Fruit fly (Drosophila melanogaster) whole organism, embryonic: Measurements from ENCODE around the gene CG31760.
A peak's percentile ranks its signal among the peaks of the same experiment; 100 is the strongest.

Source experiments
- ATbp ChIP-seq: fragments of 200-800 bp; sonication (Bioruptor generic); optimal IDR thresholded peaks from 2 replicates; lab custom pipeline; 2017; ENCODE audit warnings: missing biosample characterization, mild to moderate bottlenecking, missing genetic modification characterization, missing genetic modification reagents
- B-H2 ChIP-seq: fragments of 200-800 bp; sonication (Bioruptor generic); optimal IDR thresholded peaks from 2 replicates; lab custom pipeline; 2018; ENCODE audit warnings: missing biosample characterization, mild to moderate bottlenecking, missing genetic modification characterization
- Blimp-1 ChIP-seq: fragments of 200-800 bp; sonication (Bioruptor generic); optimal IDR thresholded peaks from 3 replicates; lab custom pipeline; 2018; ENCODE audit warnings: missing biosample characterization, missing genetic modification characterization, mild to moderate bottlenecking, moderate library complexity, missing genetic modification reagents
- BtbVII ChIP-seq: fragments of 200-800 bp; sonication (Bioruptor generic); optimal IDR thresholded peaks from 3 replicates; lab custom pipeline; 2017; ENCODE audit warnings: missing biosample characterization, mild to moderate bottlenecking, missing genetic modification characterization
- CG12299 ChIP-seq: fragments of 200-800 bp; sonication (Bioruptor generic); optimal IDR thresholded peaks from 2 replicates; lab custom pipeline; 2018; ENCODE audit warnings: missing biosample characterization, mild to moderate bottlenecking, missing genetic modification characterization
- CG15011 ChIP-seq: fragments of 200-800 bp; sonication (Bioruptor generic); optimal IDR thresholded peaks from 3 replicates; lab custom pipeline; 2018; ENCODE audit warnings: missing biosample characterization, mild to moderate bottlenecking, missing genetic modification characterization
- CG16863 ChIP-seq: fragments of 200-800 bp; sonication (Bioruptor generic); optimal IDR thresholded peaks from 3 replicates; lab custom pipeline; 2016; ENCODE audit warnings: missing biosample characterization, missing genetic modification characterization
- CG17829 ChIP-seq: fragments of 200-800 bp; optimal IDR thresholded peaks from 2 replicates; lab custom pipeline; 2019; ENCODE audit warnings: missing biosample characterization, mild to moderate bottlenecking, missing genetic modification characterization, moderate library complexity
- CG18262 ChIP-seq: fragments of 200-800 bp; optimal IDR thresholded peaks from 3 replicates; lab custom pipeline; 2019; ENCODE audit warnings: missing biosample characterization, mild to moderate bottlenecking, missing genetic modification characterization, moderate library complexity
- CG2202 ChIP-seq: fragments of 200-800 bp; sonication (Bioruptor generic); optimal IDR thresholded peaks from 2 replicates; lab custom pipeline; 2018; ENCODE audit warnings: missing biosample characterization, mild to moderate bottlenecking, missing genetic modification characterization
- CG3995 ChIP-seq: fragments of 200-800 bp; sonication (Bioruptor generic); optimal IDR thresholded peaks from 3 replicates; lab custom pipeline; 2016; ENCODE audit warnings: missing biosample characterization, missing genetic modification characterization
- CG4617 ChIP-seq: fragments of 200-800 bp; sonication (Bioruptor generic); optimal IDR thresholded peaks from 3 replicates; lab custom pipeline; 2016; ENCODE audit warnings: missing biosample characterization, missing genetic modification characterization, borderline replicate concordance
- CG4820 ChIP-seq: fragments of 200-800 bp; sonication (Bioruptor generic); optimal IDR thresholded peaks from 3 replicates; lab custom pipeline; 2016; ENCODE audit warnings: missing biosample characterization, missing genetic modification characterization
- CG5180 ChIP-seq: fragments of 200-800 bp; sonication (Bioruptor generic); optimal IDR thresholded peaks from 3 replicates; lab custom pipeline; 2017; ENCODE audit warnings: missing biosample characterization, missing genetic modification characterization, mild to moderate bottlenecking, moderate library complexity, missing genetic modification reagents
- CG5953 ChIP-seq: fragments of 200-800 bp; sonication (Bioruptor generic); IDR thresholded peaks from 2 replicates; pipeline ENCODE4 v1.3.6; 2022; ENCODE audit warnings: missing biosample characterization, missing genetic modification characterization
- CG6791 ChIP-seq: fragments of 200-800 bp; sonication (Bioruptor generic); IDR thresholded peaks from 3 replicates; pipeline ENCODE4 v1.3.6; 2022; ENCODE audit warnings: missing biosample characterization, missing genetic modification characterization; ENCODE audit not compliant: partially characterized antibody
- CG6813 ChIP-seq: fragments of 200-800 bp; sonication (Bioruptor generic); optimal IDR thresholded peaks from 2 replicates; lab custom pipeline; 2017; ENCODE audit warnings: missing biosample characterization, missing genetic modification characterization, mild to moderate bottlenecking, moderate library complexity, missing genetic modification reagents
- CG7839 ChIP-seq: fragments of 200-800 bp; sonication (Bioruptor generic); optimal IDR thresholded peaks from 3 replicates; lab custom pipeline; 2018; ENCODE audit warnings: missing biosample characterization, mild to moderate bottlenecking, missing genetic modification characterization, moderate library complexity
- CG7928 ChIP-seq: fragments of 200-800 bp; sonication (Bioruptor generic); optimal IDR thresholded peaks from 2 replicates; lab custom pipeline; 2017; ENCODE audit warnings: missing biosample characterization, mild to moderate bottlenecking, missing genetic modification characterization
- D19B ChIP-seq: fragments of 200-800 bp; sonication (Bioruptor generic); optimal IDR thresholded peaks from 2 replicates; lab custom pipeline; 2017; ENCODE audit warnings: missing biosample characterization, mild to moderate bottlenecking, missing genetic modification characterization
- Dll ChIP-seq: fragments of 200-800 bp; sonication (Bioruptor generic); IDR thresholded peaks from 4 replicates; pipeline ENCODE4 v1.3.6; 2022; ENCODE audit warnings: missing biosample characterization, missing genetic modification characterization; ENCODE audit not compliant: partially characterized antibody
- Doc2 ChIP-seq: fragments of 200-800 bp; sonication (Bioruptor generic); IDR thresholded peaks from 2 replicates; pipeline ENCODE4 v1.3.6; 2022; ENCODE audit warnings: missing biosample characterization, missing genetic modification characterization
- Meics ChIP-seq: fragments of 200-800 bp; sonication (Bioruptor generic); optimal IDR thresholded peaks from 2 replicates; lab custom pipeline; 2017; ENCODE audit warnings: missing biosample characterization, mild to moderate bottlenecking, missing genetic modification characterization
- Trl ChIP-seq, 3 experiments: fragments of >200 bp in 2 of 3; fragments of 200-800 bp in 1 of 3; sonication (Bioruptor generic) in 1 of 3; optimal IDR thresholded peaks; 2 replicates in 1 of 3; 3 replicates in 2 of 3; lab custom pipeline; 2016 to 2017; ENCODE audit warnings: missing biosample characterization in 1 of 3, missing genetic modification characterization in 1 of 3
- bsh ChIP-seq, 2 experiments: fragments of 200-800 bp; sonication (Bioruptor generic); optimal IDR thresholded peaks; 2 replicates each; lab custom pipeline; 2017 to 2018; ENCODE audit warnings: mild to moderate bottlenecking in 2 of 2, missing biosample characterization in 2 of 2, missing genetic modification characterization in 2 of 2, moderate library complexity in 1 of 2
- chm ChIP-seq: fragments of 200-800 bp; sonication (Bioruptor generic); IDR thresholded peaks from 2 replicates; pipeline ENCODE4 v1.3.6; 2022; ENCODE audit warnings: missing biosample characterization, missing genetic modification characterization
- corto ChIP-seq: fragments of 200-800 bp; sonication (Bioruptor generic); optimal IDR thresholded peaks from 2 replicates; lab custom pipeline; 2016; ENCODE audit warnings: missing biosample characterization, mild to moderate bottlenecking, missing genetic modification characterization, moderate library complexity
- dpn ChIP-seq, 2 experiments: fragments of 200-800 bp; sonication (Bioruptor generic); optimal IDR thresholded peaks; 3 replicates each; lab custom pipeline; 2016; ENCODE audit warnings: missing biosample characterization in 2 of 2, missing genetic modification characterization in 2 of 2
- ewg ChIP-seq: fragments of 200-800 bp; sonication (Bioruptor generic); optimal IDR thresholded peaks from 3 replicates; lab custom pipeline; 2017; ENCODE audit warnings: mild to moderate bottlenecking, missing biosample characterization, missing genetic modification reagents, missing genetic modification characterization
- fru ChIP-seq: fragments of >200 bp; optimal IDR thresholded peaks from 2 replicates; lab custom pipeline; 2017
- ham ChIP-seq: fragments of 200-800 bp; sonication (Bioruptor generic); IDR thresholded peaks from 2 replicates; pipeline ENCODE4 v1.3.6; 2022; ENCODE audit warnings: missing biosample characterization, missing genetic modification characterization
- hbn ChIP-seq: fragments of 200-800 bp; sonication (Bioruptor generic); IDR thresholded peaks from 2 replicates; pipeline ENCODE4 v1.3.6; 2022; ENCODE audit warnings: missing biosample characterization, missing genetic modification characterization; ENCODE audit not compliant: partially characterized antibody
- insv ChIP-seq, 2 experiments: fragments of 200-800 bp; sonication (Bioruptor generic); optimal IDR thresholded peaks; 3 replicates each; lab custom pipeline; 2016 to 2018; ENCODE audit warnings: missing biosample characterization in 2 of 2, missing genetic modification characterization in 2 of 2
- jing ChIP-seq: fragments of 200-800 bp; sonication (Bioruptor generic); optimal IDR thresholded peaks from 2 replicates; lab custom pipeline; 2018; ENCODE audit warnings: missing biosample characterization, mild to moderate bottlenecking, missing genetic modification characterization
- nmo ChIP-seq: fragments of 200-800 bp; sonication (Bioruptor generic); optimal IDR thresholded peaks from 2 replicates; lab custom pipeline; 2018; ENCODE audit warnings: missing biosample characterization, mild to moderate bottlenecking, missing genetic modification characterization, moderate library complexity
- phol ChIP-seq: fragments of 200-800 bp; sonication (Bioruptor generic); optimal IDR thresholded peaks from 3 replicates; lab custom pipeline; 2018; ENCODE audit warnings: missing biosample characterization, mild to moderate bottlenecking, missing genetic modification characterization, moderate library complexity
- prd ChIP-seq, 3 experiments: fragments of >200 bp in 2 of 3; fragments of 200-800 bp in 1 of 3; sonication (Bioruptor generic) in 1 of 3; optimal IDR thresholded peaks in 2 of 3; IDR thresholded peaks in 1 of 3; 2 replicates in 2 of 3; 3 replicates in 1 of 3; pipeline versions ENCODE4 v1.3.6 to Lab custom; 2017 to 2022; ENCODE audit warnings: missing biosample characterization in 1 of 3, missing genetic modification characterization in 1 of 3
- repo ChIP-seq: fragments of 200-800 bp; sonication (Bioruptor generic); optimal IDR thresholded peaks from 2 replicates; lab custom pipeline; 2016; ENCODE audit warnings: missing biosample characterization, missing genetic modification characterization
- sd ChIP-seq: fragments of 200-800 bp; sonication (Bioruptor generic); optimal IDR thresholded peaks from 3 replicates; lab custom pipeline; 2018; ENCODE audit warnings: missing biosample characterization, mild to moderate bottlenecking, missing genetic modification characterization, moderate library complexity
- sens ChIP-seq: fragments of 200-800 bp; sonication (Bioruptor generic); peaks from one replicate; lab custom pipeline; 2016; ENCODE audit warnings: missing biosample characterization, missing genetic modification characterization
- slbo ChIP-seq: fragments of 200-800 bp; sonication (Bioruptor generic); IDR thresholded peaks from 2 replicates; pipeline ENCODE4 v1.3.6; 2022; ENCODE audit warnings: missing biosample characterization, missing genetic modification characterization
- sna ChIP-seq: fragments of 200-800 bp; sonication (Bioruptor generic); IDR thresholded peaks from 2 replicates; pipeline ENCODE4 v1.3.6; 2022; ENCODE audit warnings: missing biosample characterization, missing genetic modification characterization; ENCODE audit not compliant: partially characterized antibody
- trem ChIP-seq: fragments of 200-800 bp; optimal IDR thresholded peaks from 3 replicates; lab custom pipeline; 2019; ENCODE audit warnings: missing biosample characterization, mild to moderate bottlenecking, missing genetic modification characterization, moderate library complexity
- tup ChIP-seq: fragments of 200-800 bp; sonication (Bioruptor generic); optimal IDR thresholded peaks from 2 replicates; lab custom pipeline; 2016; ENCODE audit warnings: missing biosample characterization, mild to moderate bottlenecking, missing genetic modification characterization, moderate library complexity
- tx ChIP-seq: fragments of 200-800 bp; sonication (Bioruptor generic); optimal IDR thresholded peaks from 2 replicates; lab custom pipeline; 2016; ENCODE audit warnings: missing biosample characterization, missing genetic modification characterization
- yki ChIP-seq: fragments of >200 bp; optimal IDR thresholded peaks from 3 replicates; lab custom pipeline; 2018

The CG31760 gene

dm6 chr2L:12112943-12113557, 29.5 kb upstream of the CG31760 start:
- TF ChIP-seq ham, result no peak
- TF ChIP-seq corto (GFP tag; lab: Kevin White, UChicago), result peak; percentile 14

- TF ChIP-seq Trl (optimal IDR thresholded peaks at IDR 0.05; lab: Kevin White, UChicago), result peak in 1 of 2 experiments; percentile 17
- TF ChIP-seq Trl (GFP tag; optimal IDR thresholded peaks at IDR 0.05; lab: Kevin White, UChicago), result no peak
- TF ChIP-seq CG5180 (GFP tag; lab: Kevin White, UChicago), result peak; percentile 92
- peak; percentile 29 for TF ChIP-seq sens (GFP tag; lab: Kevin White, UChicago)
- TF ChIP-seq hbn, result no peak
Observed at dm6 chr2L:12114159-12114558, 28.4 kb upstream of the CG31760 start, which contains the start of gene CG17211. Gene CG17211, plus strand, starts transcription at chr2L:12114360.

- no peak for TF ChIP-seq Doc2 (GFP tag; lab: Robert Waterston, UW)
- TF ChIP-seq Dll (GFP tag; lab: Robert Waterston, UW), result no peak
- no peak for TF ChIP-seq D19B (GFP tag; lab: Kevin White, UChicago)
- TF ChIP-seq BtbVII (GFP tag; lab: Kevin White, UChicago), result no peak
- no peak for TF ChIP-seq jing (GFP tag; lab: Kevin White, UChicago)
- TF ChIP-seq CG6791 (GFP tag; lab: Robert Waterston, UW), result no peak
- no peak for TF ChIP-seq sna (GFP tag; lab: Robert Waterston, UW)
- no peak for TF ChIP-seq CG2202 (tag; lab: Kevin White, UChicago)
- no peak for TF ChIP-seq CG12299 (tag; lab: Kevin White, UChicago)
- TF ChIP-seq nmo (GFP tag; lab: Kevin White, UChicago), result peak; percentile 21
- TF ChIP-seq CG3995 (GFP tag; lab: Kevin White, UChicago), result no peak
- peak; percentile 58 for TF ChIP-seq CG18262 (tag; lab: Kevin White, UChicago)
- no peak for TF ChIP-seq chm
- no peak for TF ChIP-seq Meics
- no peak for TF ChIP-seq tup (GFP tag; lab: Kevin White, UChicago)
- TF ChIP-seq CG4617 (GFP tag; lab: Kevin White, UChicago), result no peak
- no peak for TF ChIP-seq CG15011 (GFP tag; lab: Kevin White, UChicago)
- TF ChIP-seq Blimp-1 (GFP tag; lab: Kevin White, UChicago), result peak; percentile 37
- TF ChIP-seq ewg (GFP tag; lab: Kevin White, UChicago), result no peak
- no peak for TF ChIP-seq tx (GFP tag; lab: Kevin White, UChicago)
- TF ChIP-seq insv (GFP tag; optimal IDR thresholded peaks at IDR 0.05; lab: Kevin White, UChicago), result no peak
- no peak for TF ChIP-seq dpn (GFP tag; optimal IDR thresholded peaks at IDR 0.05; lab: Kevin White, UChicago)
- peak; percentile 13 for TF ChIP-seq CG17829 (tag; lab: Kevin White, UChicago)
- TF ChIP-seq CG5953 (GFP tag; lab: Robert Waterston, UW), result no peak
- TF ChIP-seq CG4820 (GFP tag; lab: Kevin White, UChicago), result no peak
- TF ChIP-seq CG6813 (GFP tag; lab: Kevin White, UChicago), result no peak
- TF ChIP-seq ATbp (GFP tag; lab: Kevin White, UChicago), result no peak
- TF ChIP-seq repo, result no peak
- TF ChIP-seq CG7928, result no peak
- no peak for TF ChIP-seq yki (lab: Kevin White, UChicago)
- TF ChIP-seq phol, result peak; percentile 44
- no peak for TF ChIP-seq B-H2 (GFP tag; lab: Kevin White, UChicago)
- no peak for TF ChIP-seq slbo (GFP tag; lab: Robert Waterston, UW)
- TF ChIP-seq CG16863 (GFP tag; lab: Kevin White, UChicago), result no peak
- no peak for TF ChIP-seq fru (lab: Kevin White, UChicago)
- no peak for TF ChIP-seq prd (optimal IDR thresholded peaks at IDR 0.05; lab: Kevin White, UChicago)
- no peak for TF ChIP-seq prd (GFP tag; IDR thresholded peaks at IDR 0.05; lab: Robert Waterston, UW)
- no peak for TF ChIP-seq sd (tag; lab: Kevin White, UChicago)
- no peak for TF ChIP-seq CG7839 (tag; lab: Kevin White, UChicago)
- peak in 1 of 2 experiments; percentile 12 for TF ChIP-seq bsh (GFP tag; optimal IDR thresholded peaks at IDR 0.05; lab: Kevin White, UChicago)
- TF ChIP-seq trem, result peak; percentile 2
Observed at dm6 chr2L:12115809-12116208, 26.8 kb upstream of the CG31760 start.
